Worm (Caenorhabditis elegans): ENCODE data around the gene W04E12.3.

DNA sequence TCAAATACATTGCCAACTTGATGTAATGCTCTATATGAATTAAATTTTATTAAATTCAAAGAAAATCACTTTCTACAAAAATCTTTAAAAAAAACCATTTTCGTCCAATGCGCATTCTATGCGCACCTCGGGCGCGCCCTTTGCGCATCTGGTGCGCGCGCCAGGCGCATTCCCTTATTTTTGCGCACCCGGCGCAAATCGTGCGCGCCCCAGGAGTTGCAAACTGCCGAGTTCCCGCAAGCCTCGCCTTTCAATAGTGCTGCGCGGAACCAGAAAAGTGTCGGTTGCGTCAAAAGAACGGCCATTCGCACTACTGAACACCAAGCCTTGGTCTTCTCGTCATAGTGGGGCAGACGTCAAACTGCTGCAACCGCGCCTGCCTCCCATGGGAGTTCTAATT is 8.0 kb upstream of the W04E12.3 start:
- TF ChIP-seq Y48G9A.11 (GFP tag; IDR thresholded peaks at IDR 0.05), result no peak
- TF ChIP-seq ceh-32 (tag; optimal IDR thresholded peaks at IDR 0.05; ENCODE audit: poor library complexity), result no peak
- no peak for TF ChIP-seq lin-15B (tag; optimal IDR thresholded peaks at IDR 0.05)
